Fruit fly (Drosophila melanogaster) whole organism, embryonic: Measurements from ENCODE around the gene Nup160.

Experiments
- Ada2b ChIP-seq: fragments of 200-800 bp; sonication (Bioruptor generic); IDR thresholded peaks from 2 replicates; pipeline ENCODE4 v1.3.6; 2022; ENCODE audit warnings: missing biosample characterization, missing genetic modification characterization
- Antp ChIP-seq: fragments of 200-800 bp; sonication (Bioruptor generic); optimal IDR thresholded peaks from 3 replicates; lab custom pipeline; 2016; ENCODE audit warnings: missing biosample characterization, missing genetic modification characterization
- Atf-2 ChIP-seq: fragments of 200-800 bp; sonication (Bioruptor generic); optimal IDR thresholded peaks from 2 replicates; lab custom pipeline; 2016; ENCODE audit warnings: missing biosample characterization, missing genetic modification characterization
- Bteb2 ChIP-seq: fragments of 200-800 bp; sonication (Bioruptor generic); optimal IDR thresholded peaks from 2 replicates; lab custom pipeline; 2016; ENCODE audit warnings: missing biosample characterization, missing genetic modification characterization
- CG10209 ChIP-seq: fragments of 200-800 bp; sonication (Bioruptor generic); optimal IDR thresholded peaks from 3 replicates; lab custom pipeline; 2017; ENCODE audit warnings: missing biosample characterization, mild to moderate bottlenecking, missing genetic modification characterization, missing genetic modification reagents
- CG10959 ChIP-seq: fragments of 200-800 bp; sonication (Bioruptor generic); IDR thresholded peaks from 2 replicates; pipeline ENCODE4 v1.3.6; 2022; ENCODE audit warnings: missing biosample characterization, missing genetic modification characterization
- CG11093 ChIP-seq: fragments of 200-800 bp; sonication (Bioruptor generic); IDR thresholded peaks from 3 replicates; pipeline ENCODE4 v1.3.6; 2022; ENCODE audit warnings: missing biosample characterization, missing genetic modification characterization
- CG13296 ChIP-seq: fragments of 200-800 bp; sonication (Bioruptor generic); optimal IDR thresholded peaks from 3 replicates; lab custom pipeline; 2018; ENCODE audit warnings: missing biosample characterization, mild to moderate bottlenecking, missing genetic modification characterization
- CG17829 ChIP-seq: fragments of 200-800 bp; optimal IDR thresholded peaks from 2 replicates; lab custom pipeline; 2019; ENCODE audit warnings: missing biosample characterization, mild to moderate bottlenecking, missing genetic modification characterization, moderate library complexity
- CG3065 ChIP-seq: fragments of 200-800 bp; sonication (Bioruptor generic); optimal IDR thresholded peaks from 2 replicates; lab custom pipeline; 2016; ENCODE audit warnings: missing biosample characterization, missing genetic modification characterization
- CG3163 ChIP-seq: fragments of 200-800 bp; sonication (Bioruptor generic); optimal IDR thresholded peaks from 3 replicates; lab custom pipeline; 2016; ENCODE audit warnings: missing biosample characterization, missing genetic modification characterization
- CG4404 ChIP-seq: fragments of 200-800 bp; sonication (Bioruptor generic); IDR thresholded peaks from 2 replicates; pipeline ENCODE4 v1.3.6; 2022; ENCODE audit warnings: missing biosample characterization, missing genetic modification characterization
- CG4707 ChIP-seq: fragments of 200-800 bp; sonication (Bioruptor generic); optimal IDR thresholded peaks from 2 replicates; lab custom pipeline; 2018; ENCODE audit warnings: missing biosample characterization, mild to moderate bottlenecking, missing genetic modification characterization, moderate library complexity
- CG4820 ChIP-seq: fragments of 200-800 bp; sonication (Bioruptor generic); optimal IDR thresholded peaks from 3 replicates; lab custom pipeline; 2016; ENCODE audit warnings: missing biosample characterization, missing genetic modification characterization
- CG5953 ChIP-seq: fragments of 200-800 bp; sonication (Bioruptor generic); IDR thresholded peaks from 2 replicates; pipeline ENCODE4 v1.3.6; 2022; ENCODE audit warnings: missing biosample characterization, missing genetic modification characterization
- CG7839 ChIP-seq: fragments of 200-800 bp; sonication (Bioruptor generic); optimal IDR thresholded peaks from 3 replicates; lab custom pipeline; 2018; ENCODE audit warnings: missing biosample characterization, mild to moderate bottlenecking, missing genetic modification characterization, moderate library complexity
- CG7987 ChIP-seq: fragments of 200-800 bp; sonication (Bioruptor generic); optimal IDR thresholded peaks from 2 replicates; lab custom pipeline; 2018; ENCODE audit warnings: missing biosample characterization, mild to moderate bottlenecking, missing genetic modification characterization, moderate library complexity
- CG8388 ChIP-seq: fragments of 200-800 bp; sonication (Bioruptor generic); optimal IDR thresholded peaks from 2 replicates; lab custom pipeline; 2019; ENCODE audit warnings: missing biosample characterization, mild to moderate bottlenecking, missing genetic modification characterization, moderate library complexity
- CG9215 ChIP-seq: fragments of 200-800 bp; sonication (Bioruptor generic); IDR thresholded peaks from 2 replicates; pipeline ENCODE4 v1.3.6; 2022; ENCODE audit warnings: missing biosample characterization, missing genetic modification characterization
- CG9609 ChIP-seq: fragments of 200-800 bp; sonication (Bioruptor generic); optimal IDR thresholded peaks from 3 replicates; lab custom pipeline; 2016; ENCODE audit warnings: missing biosample characterization, missing genetic modification characterization
- Dbx ChIP-seq: fragments of 200-800 bp; sonication (Bioruptor generic); IDR thresholded peaks from 3 replicates; pipeline ENCODE4 v1.3.6; 2022; ENCODE audit warnings: missing biosample characterization, missing genetic modification characterization
- Ets97D ChIP-seq: fragments of 200-800 bp; sonication (Bioruptor generic); optimal IDR thresholded peaks from 3 replicates; lab custom pipeline; 2016; ENCODE audit warnings: missing biosample characterization, missing genetic modification characterization
- Fer3 ChIP-seq: fragments of 200-800 bp; sonication (Bioruptor generic); optimal IDR thresholded peaks from 2 replicates; lab custom pipeline; 2018; ENCODE audit warnings: missing biosample characterization, mild to moderate bottlenecking, missing genetic modification characterization, moderate library complexity
- HHEX ChIP-seq: fragments of 200-800 bp; sonication (Bioruptor generic); optimal IDR thresholded peaks from 3 replicates; lab custom pipeline; 2017; ENCODE audit warnings: missing biosample characterization, mild to moderate bottlenecking, missing genetic modification characterization, missing genetic modification reagents
- HLH54F ChIP-seq: fragments of 200-800 bp; sonication (Bioruptor generic); optimal IDR thresholded peaks from 3 replicates; lab custom pipeline; 2016; ENCODE audit warnings: missing biosample characterization, missing genetic modification characterization
- HmgD ChIP-seq: fragments of 200-800 bp; sonication (Bioruptor generic); optimal IDR thresholded peaks from 3 replicates; lab custom pipeline; 2016; ENCODE audit warnings: missing biosample characterization, missing genetic modification characterization
- Med ChIP-seq: fragments of 200-800 bp; sonication (Bioruptor generic); peaks from one replicate; lab custom pipeline; 2016; ENCODE audit warnings: missing biosample characterization, missing genetic modification characterization, mild to moderate bottlenecking, inconsistent platforms, moderate library complexity
- Oli ChIP-seq: fragments of 200-800 bp; sonication (Bioruptor generic); optimal IDR thresholded peaks from 2 replicates; lab custom pipeline; 2018; ENCODE audit warnings: missing biosample characterization, mild to moderate bottlenecking, missing genetic modification characterization, moderate library complexity
- Sox100B ChIP-seq: fragments of 200-800 bp; sonication (Bioruptor generic); optimal IDR thresholded peaks from 3 replicates; lab custom pipeline; 2018; ENCODE audit warnings: missing biosample characterization, mild to moderate bottlenecking, missing genetic modification characterization
- Usf ChIP-seq: fragments of 200-800 bp; sonication (Bioruptor generic); optimal IDR thresholded peaks from 2 replicates; lab custom pipeline; 2017; ENCODE audit warnings: missing genotype, missing biosample characterization, missing genetic modification characterization
- bsh ChIP-seq, 2 experiments: fragments of 200-800 bp; sonication (Bioruptor generic); optimal IDR thresholded peaks; 2 replicates each; lab custom pipeline; 2017 to 2018; ENCODE audit warnings: mild to moderate bottlenecking in 2 of 2, missing biosample characterization in 2 of 2, missing genetic modification characterization in 2 of 2, moderate library complexity in 1 of 2
- cg ChIP-seq: fragments of 200-800 bp; sonication (Bioruptor generic); optimal IDR thresholded peaks from 3 replicates; lab custom pipeline; 2019; ENCODE audit warnings: missing biosample characterization, mild to moderate bottlenecking, missing genetic modification characterization, moderate library complexity
- chm ChIP-seq: fragments of 200-800 bp; sonication (Bioruptor generic); IDR thresholded peaks from 2 replicates; pipeline ENCODE4 v1.3.6; 2022; ENCODE audit warnings: missing biosample characterization, missing genetic modification characterization
- danr ChIP-seq: fragments of 200-800 bp; sonication (Bioruptor generic); IDR thresholded peaks from 2 replicates; pipeline ENCODE4 v1.3.6; 2022; ENCODE audit warnings: missing biosample characterization, missing genetic modification characterization
- dimm ChIP-seq: fragments of 200-800 bp; sonication (Bioruptor generic); IDR thresholded peaks from 2 replicates; pipeline ENCODE4 v1.3.6; 2022; ENCODE audit warnings: missing biosample characterization, missing genetic modification characterization
- dm ChIP-seq: fragments of 200-800 bp; sonication (Bioruptor generic); optimal IDR thresholded peaks from 3 replicates; lab custom pipeline; 2016; ENCODE audit warnings: missing biosample characterization, missing genetic modification characterization
- ems ChIP-seq: fragments of 200-800 bp; sonication (Bioruptor generic); optimal IDR thresholded peaks from 3 replicates; lab custom pipeline; 2016; ENCODE audit warnings: missing biosample characterization, missing genetic modification characterization
- fu2 ChIP-seq: fragments of 200-800 bp; sonication (Bioruptor generic); optimal IDR thresholded peaks from 2 replicates; lab custom pipeline; 2016; ENCODE audit warnings: missing biosample characterization, missing genetic modification characterization
- gt ChIP-seq: fragments of 200-800 bp; sonication (Bioruptor generic); IDR thresholded peaks from 2 replicates; pipeline ENCODE4 v1.3.6; 2022; ENCODE audit warnings: missing biosample characterization, missing genetic modification characterization
- hth ChIP-seq: fragments of >200 bp; optimal IDR thresholded peaks from 2 replicates; lab custom pipeline; 2017; ENCODE audit warnings: inconsistent platforms
- kah ChIP-seq: fragments of 200-800 bp; sonication (Bioruptor generic); optimal IDR thresholded peaks from 2 replicates; lab custom pipeline; 2018; ENCODE audit warnings: missing biosample characterization, mild to moderate bottlenecking, missing genetic modification characterization
- lbe ChIP-seq: fragments of 200-800 bp; sonication (Bioruptor generic); optimal IDR thresholded peaks from 2 replicates; lab custom pipeline; 2016; ENCODE audit warnings: missing biosample characterization, mild to moderate bottlenecking, missing genetic modification characterization
- lilli ChIP-seq: fragments of 200-800 bp; sonication (Bioruptor generic); optimal IDR thresholded peaks from 3 replicates; lab custom pipeline; 2016; ENCODE audit warnings: missing biosample characterization, missing genetic modification characterization
- lov ChIP-seq, 2 experiments: fragments of 200-800 bp in 1 of 2; fragments of >200 bp in 1 of 2; sonication (Bioruptor generic) in 1 of 2; IDR thresholded peaks in 1 of 2; optimal IDR thresholded peaks in 1 of 2; 2 replicates in 1 of 2; 3 replicates in 1 of 2; pipeline versions ENCODE4 v1.3.6 to Lab custom; 2017 to 2022; ENCODE audit warnings: missing biosample characterization in 1 of 2, missing genetic modification characterization in 1 of 2
- luna ChIP-seq: fragments of 200-800 bp; sonication (Bioruptor generic); optimal IDR thresholded peaks from 2 replicates; lab custom pipeline; 2016; ENCODE audit warnings: missing biosample characterization, missing genetic modification characterization
- pros ChIP-seq: fragments of 200-800 bp; sonication (Bioruptor generic); optimal IDR thresholded peaks from 3 replicates; lab custom pipeline; 2019; ENCODE audit warnings: missing biosample characterization, mild to moderate bottlenecking, missing genetic modification characterization, moderate library complexity
- row ChIP-seq: fragments of 200-800 bp; sonication (Bioruptor generic); IDR thresholded peaks from 3 replicates; pipeline ENCODE4 v1.3.6; 2022; ENCODE audit warnings: missing biosample characterization, missing genetic modification characterization
- seq ChIP-seq: fragments of 200-800 bp; sonication (Bioruptor generic); IDR thresholded peaks from 2 replicates; pipeline ENCODE4 v1.3.6; 2022; ENCODE audit warnings: missing biosample characterization, missing genetic modification characterization
- sima ChIP-seq: fragments of 200-800 bp; sonication (Bioruptor generic); optimal IDR thresholded peaks from 2 replicates; lab custom pipeline; 2016; ENCODE audit warnings: missing biosample characterization, missing genetic modification characterization
- slbo ChIP-seq: fragments of 200-800 bp; sonication (Bioruptor generic); IDR thresholded peaks from 2 replicates; pipeline ENCODE4 v1.3.6; 2022; ENCODE audit warnings: missing biosample characterization, missing genetic modification characterization
- sqz ChIP-seq: fragments of 200-800 bp; sonication (Bioruptor generic); optimal IDR thresholded peaks from 3 replicates; lab custom pipeline; 2018; ENCODE audit warnings: missing biosample characterization, mild to moderate bottlenecking, missing genetic modification characterization

The Nup160 gene

dm6 chr2L:11106562-11106962 lies 17.0 kb upstream of the Nup160 start, which contains the start of gene Reps (continued):
- TF ChIP-seq CG10959 (GFP tag; lab: Robert Waterston, UW) (peak; percentile 99), Med (GFP tag; lab: Kevin White, UChicago) (peak; percentile 100), CG4820 (GFP tag; lab: Kevin White, UChicago) (peak; percentile 99), CG4404 (GFP tag; lab: Robert Waterston, UW) (peak; percentile 100), sqz (peak; percentile 96), seq (GFP tag; lab: Robert Waterston, UW) (peak; percentile 98), kah (GFP tag; lab: Kevin White, UChicago) (peak; percentile 94), CG13296 (peak; percentile 97), Ets97D (GFP tag; lab: Kevin White, UChicago) (peak; percentile 95), HmgD (GFP tag; lab: Kevin White, UChicago) (peak; percentile 96), Dbx (peak; percentile 99), gt (peak; percentile 98), HHEX (GFP tag; lab: Kevin White, UChicago) (peak; percentile 98), CG3065 (GFP tag; lab: Kevin White, UChicago) (peak; percentile 98), pros (GFP tag; lab: Kevin White, UChicago) (peak; percentile 69), chm (GFP tag; lab: Robert Waterston, UW) (peak; percentile 98), dm (peak; percentile 95), CG5953 (GFP tag; lab: Robert Waterston, UW) (peak; percentile 97), lbe (GFP tag; lab: Kevin White, UChicago) (peak; percentile 96), luna (peak; percentile 96), lilli (GFP tag; lab: Kevin White, UChicago) (peak; percentile 99), sima (peak; percentile 91), CG11093 (GFP tag; lab: Robert Waterston, UW) (peak; percentile 99), CG7987 (GFP tag; lab: Kevin White, UChicago) (peak; percentile 94), CG4707 (GFP tag; lab: Kevin White, UChicago) (peak; percentile 90), lov (optimal IDR thresholded peaks at IDR 0.05; lab: Kevin White, UChicago) (no peak), lov (GFP tag; IDR thresholded peaks at IDR 0.05; lab: Robert Waterston, UW) (peak; percentile 98), Usf (GFP tag; lab: Kevin White, UChicago) (peak; percentile 98), Oli (tag; lab: Kevin White, UChicago) (peak; percentile 98), CG8388 (GFP tag; lab: Kevin White, UChicago) (peak; percentile 98), hth (no peak), Antp (peak; percentile 96), dimm (GFP tag; lab: Robert Waterston, UW) (peak; percentile 96), CG7839 (tag; lab: Kevin White, UChicago) (peak; percentile 99), CG10209 (GFP tag; lab: Kevin White, UChicago) (peak; percentile 99), CG9609 (GFP tag; lab: Kevin White, UChicago) (peak; percentile 97), Fer3 (tag; lab: Kevin White, UChicago) (peak; percentile 99), slbo (GFP tag; lab: Robert Waterston, UW) (peak; percentile 99), Ada2b (GFP tag; lab: Robert Waterston, UW) (peak; percentile 98), Atf-2 (GFP tag; lab: Kevin White, UChicago) (peak; percentile 98), HLH54F (GFP tag; lab: Kevin White, UChicago) (peak; percentile 98), CG3163 (GFP tag; lab: Kevin White, UChicago) (peak; percentile 86), Sox100B (GFP tag; lab: Kevin White, UChicago) (peak; percentile 97), CG17829 (peak; percentile 99), fu2 (GFP tag; lab: Kevin White, UChicago) (peak; percentile 97), ems (GFP tag; lab: Kevin White, UChicago) (peak; percentile 98), CG9215 (GFP tag; lab: Robert Waterston, UW) (peak; percentile 98), cg (GFP tag; lab: Kevin White, UChicago) (no peak), Bteb2 (GFP tag; lab: Kevin White, UChicago) (peak; percentile 97), row (GFP tag; lab: Robert Waterston, UW) (peak; percentile 99), danr (GFP tag; lab: Robert Waterston, UW) (peak; percentile 98), bsh (GFP tag; optimal IDR thresholded peaks at IDR 0.05; lab: Kevin White, UChicago) (peak; percentile 87 to 99)
